Worm (Caenorhabditis elegans) whole organism, L3 larva: ENCODE measurements around the gene oac-49.

Source experiments
- aly-2 ChIP-seq: fragments of 150-350 bp; optimal IDR thresholded peaks from 2 replicates; lab custom pipeline; 2014; ENCODE audit warnings: missing biosample characterization, missing genetic modification characterization
- ama-1 ChIP-seq: fragments of 150-350 bp; optimal IDR thresholded peaks from 2 replicates; lab custom pipeline; 2018
- ceh-28 ChIP-seq: fragments of 150-350 bp; optimal IDR thresholded peaks from 2 replicates; lab custom pipeline; 2014; ENCODE audit warnings: missing biosample characterization, missing genetic modification reagents, missing genetic modification characterization
- elt-3 ChIP-seq, 3 experiments: fragments of 150-350 bp in 1 of 3; sonication (generic microtip) in 2 of 3; optimal IDR thresholded peaks; 2 replicates in 2 of 3; 4 replicates in 1 of 3; lab custom pipeline; 2014 to 2017; ENCODE audit warnings: missing biosample characterization in 3 of 3, missing genetic modification characterization in 3 of 3
- fkh-2 ChIP-seq: fragments of 150-350 bp; optimal IDR thresholded peaks from 2 replicates; lab custom pipeline; 2014; ENCODE audit warnings: missing biosample characterization, missing genetic modification reagents, missing genetic modification characterization
- nhr-11 ChIP-seq: fragments of 150-350 bp; optimal IDR thresholded peaks from 2 replicates; lab custom pipeline; 2014; ENCODE audit warnings: missing biosample characterization, missing genetic modification characterization
- nhr-12 ChIP-seq: fragments of 150-350 bp; optimal IDR thresholded peaks from 2 replicates; lab custom pipeline; 2014; ENCODE audit warnings: missing biosample characterization, missing genetic modification characterization
- nhr-77 ChIP-seq: fragments of 150-350 bp; optimal IDR thresholded peaks from 2 replicates; lab custom pipeline; 2014; ENCODE audit warnings: missing biosample characterization, missing genetic modification characterization
- pha-4 ChIP-seq: fragments of 150-350 bp; optimal IDR thresholded peaks from 2 replicates; lab custom pipeline; 2014; ENCODE audit warnings: missing biosample characterization, missing genetic modification reagents, missing genetic modification characterization
- skn-1 ChIP-seq: fragments of 150-350 bp; optimal IDR thresholded peaks from 2 replicates; lab custom pipeline; 2014; ENCODE audit warnings: missing biosample characterization, missing genetic modification characterization
- unc-62 ChIP-seq: fragments of 150-350 bp; sonication (generic microtip); optimal IDR thresholded peaks from 4 replicates; lab custom pipeline; 2014; ENCODE audit warnings: missing biosample characterization, missing genetic modification reagents, missing genetic modification characterization
- ztf-11 ChIP-seq: fragments of 150-350 bp; optimal IDR thresholded peaks from 2 replicates; lab custom pipeline; 2014; ENCODE audit warnings: missing biosample characterization, missing genetic modification characterization
- ztf-4 ChIP-seq: fragments of 150-350 bp; optimal IDR thresholded peaks from 2 replicates; lab custom pipeline; 2014; ENCODE audit warnings: missing biosample characterization, missing genetic modification characterization

DNA sequence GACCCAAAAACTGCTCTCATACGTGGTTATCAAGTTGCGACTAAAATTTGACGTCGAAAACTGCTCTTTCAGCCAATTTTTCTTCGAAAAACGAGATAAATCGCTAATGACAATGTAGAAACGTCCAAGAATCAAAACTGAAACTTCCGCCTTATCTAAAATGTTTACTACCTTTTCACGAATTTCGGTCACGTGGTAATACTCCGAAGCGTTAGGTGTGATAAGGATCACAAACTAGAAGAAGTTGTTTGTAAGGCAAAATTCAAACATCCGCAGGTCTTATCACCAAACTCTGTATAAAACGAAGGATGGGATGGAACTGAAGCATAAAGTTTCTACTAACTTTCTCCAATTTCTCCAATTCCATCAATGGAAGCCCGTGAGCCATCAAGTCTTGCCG is 12.6 kb downstream of the oac-49 start, which contains the start of gene sqst-3:
- TF ChIP-seq unc-62 (no peak), pha-4 (no peak), skn-1 (no peak), nhr-12 (no peak), ceh-28 (tag; lab: Kevin White, UChicago) (no peak), nhr-77 (tag; lab: Kevin White, UChicago) (no peak), ztf-11 (tag; lab: Kevin White, UChicago) (no peak), elt-3 (tag; optimal IDR thresholded peaks at IDR 0.05; lab: Kevin White, UChicago) (no peak), nhr-11 (tag; lab: Kevin White, UChicago) (no peak), ama-1 (lab: Kevin White, UChicago) (no peak), aly-2 (tag; lab: Kevin White, UChicago) (no peak), ztf-4 (no peak), fkh-2 (tag; lab: Kevin White, UChicago) (no peak)
